Fruit fly (Drosophila melanogaster) whole organism, embryonic: ENCODE results near the gene CG31174.

Experiments
- Aef1 ChIP-seq: fragments of 200-800 bp; sonication (Bioruptor generic); IDR thresholded peaks from 3 replicates; pipeline ENCODE4 v1.3.6; 2022; ENCODE audit warnings: missing biosample characterization, missing genetic modification characterization
- Asciz ChIP-seq: fragments of 200-800 bp; sonication (Bioruptor generic); optimal IDR thresholded peaks from 2 replicates; lab custom pipeline; 2017; ENCODE audit warnings: missing biosample characterization, mild to moderate bottlenecking, missing genetic modification characterization, missing genetic modification reagents
- BtbVII ChIP-seq: fragments of 200-800 bp; sonication (Bioruptor generic); optimal IDR thresholded peaks from 3 replicates; lab custom pipeline; 2017; ENCODE audit warnings: missing biosample characterization, mild to moderate bottlenecking, missing genetic modification characterization
- CG1024 ChIP-seq: fragments of 200-800 bp; sonication (Bioruptor generic); IDR thresholded peaks from 2 replicates; pipeline ENCODE4 v1.3.6; 2022; ENCODE audit warnings: missing biosample characterization, missing genetic modification characterization
- CG10979 ChIP-seq: fragments of 200-800 bp; sonication (Bioruptor generic); optimal IDR thresholded peaks from 2 replicates; lab custom pipeline; 2018; ENCODE audit warnings: missing biosample characterization, mild to moderate bottlenecking, missing genetic modification characterization, moderate library complexity
- CG11456 ChIP-seq: fragments of 200-800 bp; sonication (Bioruptor generic); IDR thresholded peaks from 3 replicates; pipeline ENCODE4 v1.3.6; 2022; ENCODE audit warnings: missing biosample characterization, missing genetic modification characterization
- CG11723 ChIP-seq: fragments of 200-800 bp; sonication (Bioruptor generic); optimal IDR thresholded peaks from 2 replicates; lab custom pipeline; 2017; ENCODE audit warnings: missing biosample characterization, mild to moderate bottlenecking, missing genetic modification characterization
- CG12659 ChIP-seq: fragments of 200-800 bp; sonication (Bioruptor generic); optimal IDR thresholded peaks from 3 replicates; lab custom pipeline; 2017; ENCODE audit warnings: mild to moderate bottlenecking, missing biosample characterization, missing genetic modification reagents, missing genetic modification characterization
- CG14710 ChIP-seq: fragments of 200-800 bp; sonication (Bioruptor generic); optimal IDR thresholded peaks from 3 replicates; lab custom pipeline; 2019; ENCODE audit warnings: missing biosample characterization, mild to moderate bottlenecking, missing genetic modification characterization, moderate library complexity
- CG15696 ChIP-seq: fragments of 200-800 bp; sonication (Bioruptor generic); optimal IDR thresholded peaks from 2 replicates; lab custom pipeline; 2019; ENCODE audit warnings: missing biosample characterization, mild to moderate bottlenecking, missing genetic modification characterization, moderate library complexity
- CG17802 ChIP-seq: fragments of 200-800 bp; sonication (Bioruptor generic); optimal IDR thresholded peaks from 2 replicates; lab custom pipeline; 2018; ENCODE audit warnings: missing biosample characterization, mild to moderate bottlenecking, missing genetic modification characterization, moderate library complexity
- CG18764 ChIP-seq: fragments of 200-800 bp; sonication (Bioruptor generic); optimal IDR thresholded peaks from 3 replicates; lab custom pipeline; 2016; ENCODE audit warnings: missing biosample characterization, missing genetic modification characterization
- CG32767 ChIP-seq: fragments of 200-800 bp; sonication (Bioruptor generic); IDR thresholded peaks from 2 replicates; pipeline ENCODE4 v1.3.6; 2022; ENCODE audit warnings: missing biosample characterization, missing genetic modification characterization
- CG3726 ChIP-seq: fragments of 200-800 bp; sonication (Bioruptor generic); IDR thresholded peaks from 3 replicates; pipeline ENCODE4, ENCODE4 v1.3.6; 2022; ENCODE audit warnings: missing biosample characterization, missing genetic modification characterization
- CG4360 ChIP-seq: fragments of 200-800 bp; sonication (Bioruptor generic); IDR thresholded peaks from 2 replicates; pipeline ENCODE4 v1.3.6; 2022; ENCODE audit warnings: missing biosample characterization, missing genetic modification characterization
- CG5245 ChIP-seq: fragments of 200-800 bp; sonication (Bioruptor generic); optimal IDR thresholded peaks from 3 replicates; lab custom pipeline; 2016; ENCODE audit warnings: missing biosample characterization, missing genetic modification characterization
- CG6791 ChIP-seq: fragments of 200-800 bp; sonication (Bioruptor generic); IDR thresholded peaks from 3 replicates; pipeline ENCODE4 v1.3.6; 2022; ENCODE audit warnings: missing biosample characterization, missing genetic modification characterization; ENCODE audit not compliant: partially characterized antibody
- CG7963 ChIP-seq: fragments of 200-800 bp; sonication (Bioruptor generic); IDR thresholded peaks from 3 replicates; pipeline ENCODE4 v1.3.6; 2022; ENCODE audit warnings: missing biosample characterization, missing genetic modification characterization; ENCODE audit not compliant: partially characterized antibody
- CG8359 ChIP-seq: fragments of 200-800 bp; sonication (Bioruptor generic); optimal IDR thresholded peaks from 2 replicates; lab custom pipeline; 2017; ENCODE audit warnings: missing biosample characterization, mild to moderate bottlenecking, missing genetic modification characterization, borderline replicate concordance
- CG9817 ChIP-seq: fragments of 200-800 bp; sonication (Bioruptor generic); optimal IDR thresholded peaks from 2 replicates; lab custom pipeline; 2018; ENCODE audit warnings: missing biosample characterization, mild to moderate bottlenecking, missing genetic modification characterization, moderate library complexity
- CoRest ChIP-seq: fragments of 200-800 bp; sonication (Bioruptor generic); optimal IDR thresholded peaks from 3 replicates; lab custom pipeline; 2018; ENCODE audit warnings: missing biosample characterization, mild to moderate bottlenecking, missing genetic modification characterization, moderate library complexity
- D19A ChIP-seq: fragments of 200-800 bp; optimal IDR thresholded peaks from 3 replicates; lab custom pipeline; 2019; ENCODE audit warnings: missing biosample characterization, mild to moderate bottlenecking, missing genetic modification characterization, moderate library complexity
- Dll ChIP-seq: fragments of 200-800 bp; sonication (Bioruptor generic); IDR thresholded peaks from 4 replicates; pipeline ENCODE4 v1.3.6; 2022; ENCODE audit warnings: missing biosample characterization, missing genetic modification characterization; ENCODE audit not compliant: partially characterized antibody
- HHEX ChIP-seq: fragments of 200-800 bp; sonication (Bioruptor generic); optimal IDR thresholded peaks from 3 replicates; lab custom pipeline; 2017; ENCODE audit warnings: missing biosample characterization, mild to moderate bottlenecking, missing genetic modification characterization, missing genetic modification reagents
- Hey ChIP-seq: fragments of 200-800 bp; sonication (Bioruptor generic); optimal IDR thresholded peaks from 3 replicates; lab custom pipeline; 2018; ENCODE audit warnings: missing biosample characterization, mild to moderate bottlenecking, missing genetic modification characterization
- Hr3 ChIP-seq: fragments of 200-800 bp; sonication (Bioruptor generic); optimal IDR thresholded peaks from 3 replicates; lab custom pipeline; 2016; ENCODE audit warnings: missing biosample characterization, missing genetic modification characterization
- Hsf ChIP-seq: fragments of 200-800 bp; sonication (Bioruptor generic); optimal IDR thresholded peaks from 3 replicates; lab custom pipeline; 2016; ENCODE audit warnings: missing biosample characterization, missing genetic modification characterization
- MESR4 ChIP-seq: fragments of 200-800 bp; sonication (Bioruptor generic); optimal IDR thresholded peaks from 2 replicates; lab custom pipeline; 2018; ENCODE audit warnings: missing biosample characterization, mild to moderate bottlenecking, missing genetic modification characterization, moderate library complexity
- Nf-YA ChIP-seq: fragments of 200-800 bp; sonication (Bioruptor generic); IDR thresholded peaks from 2 replicates; pipeline ENCODE4 v1.3.6; 2022; ENCODE audit warnings: missing biosample characterization, missing genetic modification characterization
- Sry-δ ChIP-seq: fragments of 200-800 bp; sonication (Bioruptor generic); optimal IDR thresholded peaks from 2 replicates; lab custom pipeline; 2016; ENCODE audit warnings: missing biosample characterization, missing genetic modification characterization
- Ssrp ChIP-seq: fragments of 200-800 bp; sonication (Bioruptor generic); optimal IDR thresholded peaks from 2 replicates; lab custom pipeline; 2018; ENCODE audit warnings: missing biosample characterization, mild to moderate bottlenecking, missing genetic modification characterization, moderate library complexity
- Xbp1 ChIP-seq: fragments of 200-800 bp; sonication (Bioruptor generic); optimal IDR thresholded peaks from 3 replicates; lab custom pipeline; 2016; ENCODE audit warnings: missing biosample characterization, mild to moderate bottlenecking, missing genetic modification characterization
- abd-A ChIP-seq: fragments of 200-800 bp; sonication (Bioruptor generic); optimal IDR thresholded peaks from 3 replicates; lab custom pipeline; 2019; ENCODE audit warnings: missing biosample characterization, mild to moderate bottlenecking, missing genetic modification characterization, moderate library complexity
- bowl ChIP-seq: fragments of 200-800 bp; sonication (Bioruptor generic); IDR thresholded peaks from 2 replicates; pipeline ENCODE4 v1.3.6; 2022; ENCODE audit warnings: missing biosample characterization, missing genetic modification characterization
- cas ChIP-seq: fragments of 200-800 bp; sonication (Bioruptor generic); IDR thresholded peaks from 2 replicates; pipeline ENCODE4 v1.3.6; 2022; ENCODE audit warnings: missing biosample characterization, missing genetic modification characterization
- dpn ChIP-seq, 2 experiments: fragments of 200-800 bp; sonication (Bioruptor generic); optimal IDR thresholded peaks; 3 replicates each; lab custom pipeline; 2016; ENCODE audit warnings: missing biosample characterization in 2 of 2, missing genetic modification characterization in 2 of 2
- ewg ChIP-seq: fragments of 200-800 bp; sonication (Bioruptor generic); optimal IDR thresholded peaks from 3 replicates; lab custom pipeline; 2017; ENCODE audit warnings: mild to moderate bottlenecking, missing biosample characterization, missing genetic modification reagents, missing genetic modification characterization
- eyg ChIP-seq: fragments of 200-800 bp; sonication (Bioruptor generic); optimal IDR thresholded peaks from 3 replicates; lab custom pipeline; 2016; ENCODE audit warnings: missing biosample characterization, missing genetic modification characterization
- fd102C ChIP-seq: fragments of 200-800 bp; sonication (Bioruptor generic); optimal IDR thresholded peaks from 2 replicates; lab custom pipeline; 2018; ENCODE audit warnings: missing biosample characterization, mild to moderate bottlenecking, missing genetic modification characterization, moderate library complexity
- ftz-f1 ChIP-seq: fragments of 200-800 bp; sonication (Bioruptor generic); optimal IDR thresholded peaks from 2 replicates; lab custom pipeline; 2016; ENCODE audit warnings: missing biosample characterization, missing genetic modification characterization
- gfzf ChIP-seq: fragments of 200-800 bp; sonication (Bioruptor generic); optimal IDR thresholded peaks from 2 replicates; lab custom pipeline; 2016; ENCODE audit warnings: missing biosample characterization, mild to moderate bottlenecking, missing genetic modification characterization, moderate library complexity
- lmd ChIP-seq: fragments of 200-800 bp; sonication (Bioruptor generic); IDR thresholded peaks from 2 replicates; pipeline ENCODE4 v1.3.6; 2022; ENCODE audit warnings: missing biosample characterization, missing genetic modification characterization
- onecut ChIP-seq: fragments of 200-800 bp; sonication (Bioruptor generic); IDR thresholded peaks from 2 replicates; pipeline ENCODE4 v1.3.6; 2022; ENCODE audit warnings: missing biosample characterization, missing genetic modification characterization
- ranshi ChIP-seq: fragments of 200-800 bp; sonication (Bioruptor generic); IDR thresholded peaks from 2 replicates; pipeline ENCODE4 v1.3.6; 2022; ENCODE audit warnings: missing biosample characterization, missing genetic modification characterization
- sim ChIP-seq: fragments of 200-800 bp; sonication (Bioruptor generic); IDR thresholded peaks from 2 replicates; pipeline ENCODE4 v1.3.6; 2022; ENCODE audit warnings: missing biosample characterization, missing genetic modification characterization
- slou ChIP-seq: fragments of 200-800 bp; sonication (Bioruptor generic); optimal IDR thresholded peaks from 3 replicates; lab custom pipeline; 2016; ENCODE audit warnings: missing biosample characterization, missing genetic modification characterization
- stc ChIP-seq: fragments of 200-800 bp; sonication (Bioruptor generic); IDR thresholded peaks from 2 replicates; pipeline ENCODE4 v1.3.6; 2022; ENCODE audit warnings: missing biosample characterization, missing genetic modification characterization
- unc-4 ChIP-seq: fragments of 200-800 bp; sonication (Bioruptor generic); IDR thresholded peaks from 2 replicates; pipeline ENCODE4 v1.3.6; 2022; ENCODE audit warnings: missing biosample characterization, missing genetic modification characterization; ENCODE audit not compliant: partially characterized antibody
- z ChIP-seq: fragments of 200-800 bp; sonication (Bioruptor generic); IDR thresholded peaks from 3 replicates; pipeline ENCODE4 v1.3.6; 2022; ENCODE audit warnings: missing biosample characterization, missing genetic modification characterization

CG31174 gene

DNA sequence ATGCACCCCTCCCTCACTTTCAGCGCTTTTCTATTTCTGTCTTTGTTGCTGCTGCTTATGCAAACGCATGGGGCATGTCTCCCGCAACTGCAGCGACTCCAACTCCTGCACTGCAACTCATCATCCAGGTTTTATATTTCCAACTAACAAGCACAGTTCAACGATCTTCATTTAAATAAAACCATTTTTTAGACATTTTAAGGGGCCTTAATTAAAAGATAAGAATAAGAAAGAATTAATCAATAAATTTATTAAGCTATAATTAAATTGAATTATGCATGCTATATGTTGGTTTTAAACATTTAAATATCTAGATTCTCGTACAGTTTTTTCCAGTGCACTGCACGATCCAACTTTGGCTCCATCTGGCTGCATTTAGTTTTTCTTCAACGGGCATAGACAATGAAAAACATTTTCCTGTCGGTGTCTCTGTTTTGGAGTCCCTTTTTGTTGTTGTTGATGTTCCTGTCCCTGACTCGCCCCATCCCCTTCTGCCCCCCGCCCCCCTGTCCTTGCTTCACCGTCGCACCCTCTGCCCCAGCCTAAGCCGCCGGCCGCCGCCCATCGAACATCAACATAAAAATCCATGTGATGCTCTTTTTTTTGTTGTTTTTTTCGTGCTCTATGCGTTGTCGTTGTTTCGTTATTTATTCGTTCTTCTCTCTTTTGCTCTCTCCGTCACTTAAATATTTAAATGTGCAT, 40.4 kb downstream of the CG31174 start (continued):
- peak; percentile 14 for TF ChIP-seq CG5245 (GFP tag; lab: Kevin White, UChicago)
- TF ChIP-seq ewg, result peak; percentile 61
- TF ChIP-seq CG9817 (tag; lab: Kevin White, UChicago), result no peak
- peak; percentile 55 for TF ChIP-seq CG8359 (GFP tag; lab: Kevin White, UChicago)
- no peak for TF ChIP-seq bowl
- peak in 1 of 2 experiments; percentile 41 for TF ChIP-seq dpn (GFP tag; optimal IDR thresholded peaks at IDR 0.05; lab: Kevin White, UChicago)
- 0 out of 2 replicates have a peak, but pooled peaks have one; percentile 37 for TF ChIP-seq CG32767
- TF ChIP-seq Sry-δ, result no peak
- TF ChIP-seq CG14710, result peak; percentile 93
- peak; percentile 96 for TF ChIP-seq CG10979
- TF ChIP-seq MESR4 (GFP tag; lab: Kevin White, UChicago), result no peak
- TF ChIP-seq CG17802, result peak; percentile 9
- no peak for TF ChIP-seq CG11456 (GFP tag; lab: Robert Waterston, UW)
- TF ChIP-seq ranshi (GFP tag; lab: Robert Waterston, UW), result peak; percentile 53; the same call in 1 of the 2 replicates
- peak; percentile 88 for TF ChIP-seq Ssrp (tag; lab: Kevin White, UChicago)
- peak; percentile 27 for TF ChIP-seq CG18764 (GFP tag; lab: Kevin White, UChicago)
- no peak; the same call in 1 of the 2 replicates for TF ChIP-seq CG1024 (GFP tag; lab: Robert Waterston, UW)
- no peak for TF ChIP-seq CG6791
- TF ChIP-seq BtbVII (GFP tag; lab: Kevin White, UChicago), result no peak
- TF ChIP-seq Nf-YA (GFP tag; lab: Robert Waterston, UW), result no peak
- TF ChIP-seq Hsf (GFP tag; lab: Kevin White, UChicago), result peak; percentile 41
- peak; percentile 49 for TF ChIP-seq CG11723 (GFP tag; lab: Kevin White, UChicago)
- peak; percentile 54 for TF ChIP-seq Hr3
- no peak for TF ChIP-seq Dll (GFP tag; lab: Robert Waterston, UW)
- 0 out of 3 replicates have a peak, but pooled peaks have one; percentile 30 for TF ChIP-seq CG3726 (GFP tag; lab: Robert Waterston, UW)
- no peak for TF ChIP-seq fd102C (GFP tag; lab: Kevin White, UChicago)
- TF ChIP-seq Hey (tag; lab: Kevin White, UChicago), result no peak
- no peak for TF ChIP-seq eyg (GFP tag; lab: Kevin White, UChicago)
- peak; percentile 48; the same call in 1 of the 2 replicates for TF ChIP-seq stc (GFP tag; lab: Robert Waterston, UW)
- TF ChIP-seq HHEX (GFP tag; lab: Kevin White, UChicago), result peak; percentile 39
- peak; percentile 82 for TF ChIP-seq CG15696 (tag; lab: Kevin White, UChicago)
- peak; percentile 31; the same call in 1 of the 2 replicates for TF ChIP-seq onecut (GFP tag; lab: Robert Waterston, UW)
- peak; percentile 60; the same call in 1 of the 2 replicates for TF ChIP-seq lmd (GFP tag; lab: Robert Waterston, UW)
- peak; percentile 60 for TF ChIP-seq abd-A (tag; lab: Kevin White, UChicago)
- TF ChIP-seq gfzf (GFP tag; lab: Kevin White, UChicago), result no peak
- no peak for TF ChIP-seq CG4360
- no peak for TF ChIP-seq ftz-f1 (GFP tag; lab: Kevin White, UChicago)
- no peak for TF ChIP-seq unc-4 (GFP tag; lab: Robert Waterston, UW)
- TF ChIP-seq CoRest (tag; lab: Kevin White, UChicago), result peak; percentile 81
- TF ChIP-seq CG7963 (GFP tag; lab: Robert Waterston, UW), result no peak
- no peak for TF ChIP-seq slou
- TF ChIP-seq z (GFP tag; lab: Robert Waterston, UW), result no peak
- no peak for TF ChIP-seq Aef1 (GFP tag; lab: Robert Waterston, UW)
- TF ChIP-seq cas, result no peak
- peak; percentile 66 for TF ChIP-seq D19A (tag; lab: Kevin White, UChicago)
- TF ChIP-seq sim (GFP tag; lab: Robert Waterston, UW), result peak; percentile 56; the same call in 1 of the 2 replicates
- TF ChIP-seq CG12659 (GFP tag; lab: Kevin White, UChicago), result peak; percentile 3
- TF ChIP-seq Xbp1, result peak; percentile 63
- peak; percentile 57 for TF ChIP-seq Asciz (GFP tag; lab: Kevin White, UChicago)
